Fruit fly (Drosophila melanogaster) whole organism, embryonic: ENCODE data around the gene CG1103.
A peak's percentile ranks its signal among the peaks of the same experiment; 100 is the strongest.

Experiments
- Asciz ChIP-seq: fragments of 200-800 bp; sonication (Bioruptor generic); optimal IDR thresholded peaks from 2 replicates; lab custom pipeline; 2017; ENCODE audit warnings: missing biosample characterization, mild to moderate bottlenecking, missing genetic modification characterization, missing genetic modification reagents
- CG11695 ChIP-seq: fragments of 200-800 bp; sonication (Bioruptor generic); IDR thresholded peaks from 3 replicates; pipeline ENCODE4 v1.3.6; 2022; ENCODE audit warnings: missing biosample characterization, missing genetic modification characterization
- CG12391 ChIP-seq: fragments of 200-800 bp; sonication (Bioruptor generic); optimal IDR thresholded peaks from 3 replicates; lab custom pipeline; 2018; ENCODE audit warnings: missing biosample characterization, mild to moderate bottlenecking, missing genetic modification characterization, moderate library complexity
- CG12942 ChIP-seq: fragments of 200-800 bp; sonication (Bioruptor generic); optimal IDR thresholded peaks from 3 replicates; lab custom pipeline; 2016; ENCODE audit warnings: missing biosample characterization, missing genetic modification characterization
- CG13424 ChIP-seq: fragments of 200-800 bp; sonication (Bioruptor generic); optimal IDR thresholded peaks from 2 replicates; lab custom pipeline; 2019; ENCODE audit warnings: missing biosample characterization, mild to moderate bottlenecking, missing genetic modification characterization, moderate library complexity
- CG14965 ChIP-seq: fragments of 200-800 bp; sonication (Bioruptor generic); optimal IDR thresholded peaks from 2 replicates; lab custom pipeline; 2016; ENCODE audit warnings: missing biosample characterization, missing genetic modification characterization, borderline replicate concordance
- CG18011 ChIP-seq: fragments of 200-800 bp; sonication (Bioruptor generic); optimal IDR thresholded peaks from 2 replicates; lab custom pipeline; 2017; ENCODE audit warnings: missing biosample characterization, missing genetic modification characterization, mild to moderate bottlenecking, moderate library complexity, missing genotype
- CG18476 ChIP-seq: fragments of 200-800 bp; sonication (Bioruptor generic); optimal IDR thresholded peaks from 2 replicates; lab custom pipeline; 2016; ENCODE audit warnings: missing biosample characterization, mild to moderate bottlenecking, missing genetic modification characterization
- CG2120 ChIP-seq: fragments of 200-800 bp; sonication (Bioruptor generic); optimal IDR thresholded peaks from 3 replicates; lab custom pipeline; 2016; ENCODE audit warnings: missing biosample characterization, missing genetic modification characterization
- CG2202 ChIP-seq: fragments of 200-800 bp; sonication (Bioruptor generic); optimal IDR thresholded peaks from 2 replicates; lab custom pipeline; 2018; ENCODE audit warnings: missing biosample characterization, mild to moderate bottlenecking, missing genetic modification characterization
- CG2889 ChIP-seq: fragments of 200-800 bp; sonication (Bioruptor generic); IDR thresholded peaks from 3 replicates; pipeline ENCODE4 v1.3.6; 2022; ENCODE audit warnings: missing biosample characterization, missing genetic modification characterization
- CG3163 ChIP-seq: fragments of 200-800 bp; sonication (Bioruptor generic); optimal IDR thresholded peaks from 3 replicates; lab custom pipeline; 2016; ENCODE audit warnings: missing biosample characterization, missing genetic modification characterization
- CG4617 ChIP-seq: fragments of 200-800 bp; sonication (Bioruptor generic); optimal IDR thresholded peaks from 3 replicates; lab custom pipeline; 2016; ENCODE audit warnings: missing biosample characterization, missing genetic modification characterization, borderline replicate concordance
- CG4820 ChIP-seq: fragments of 200-800 bp; sonication (Bioruptor generic); optimal IDR thresholded peaks from 3 replicates; lab custom pipeline; 2016; ENCODE audit warnings: missing biosample characterization, missing genetic modification characterization
- CG6175 ChIP-seq: fragments of 200-800 bp; sonication (Bioruptor generic); IDR thresholded peaks from 3 replicates; pipeline ENCODE4 v1.3.6; 2022; ENCODE audit warnings: missing biosample characterization, missing genetic modification characterization
- CG8089 ChIP-seq: fragments of 200-800 bp; sonication (Bioruptor generic); optimal IDR thresholded peaks from 3 replicates; lab custom pipeline; 2016; ENCODE audit warnings: missing biosample characterization, missing genetic modification characterization
- CG9727 ChIP-seq: fragments of 200-800 bp; sonication (Bioruptor generic); optimal IDR thresholded peaks from 3 replicates; lab custom pipeline; 2017; ENCODE audit warnings: missing biosample characterization, mild to moderate bottlenecking, missing genetic modification characterization
- Drgx ChIP-seq: fragments of 200-800 bp; sonication (Bioruptor generic); IDR thresholded peaks from 2 replicates; pipeline ENCODE4 v1.3.6; 2022; ENCODE audit warnings: missing biosample characterization, missing genetic modification characterization
- E2f2 ChIP-seq: fragments of 200-800 bp; sonication (Bioruptor generic); IDR thresholded peaks from 2 replicates; pipeline ENCODE4 v1.3.6; 2022; ENCODE audit warnings: missing biosample characterization, missing genetic modification characterization
- ERR ChIP-seq: fragments of 200-800 bp; sonication (Bioruptor generic); optimal IDR thresholded peaks from 2 replicates; lab custom pipeline; 2016; ENCODE audit warnings: missing biosample characterization, missing genetic modification characterization
- Gug ChIP-seq: fragments of 200-800 bp; sonication (Bioruptor generic); IDR thresholded peaks from 4 replicates; pipeline ENCODE4 v1.3.6; 2022; ENCODE audit warnings: missing biosample characterization, missing genetic modification characterization
- HLH4C ChIP-seq: fragments of 200-800 bp; sonication (Bioruptor generic); IDR thresholded peaks from 3 replicates; pipeline ENCODE4 v1.3.6; 2022; ENCODE audit warnings: missing biosample characterization, missing genetic modification characterization; ENCODE audit not compliant: partially characterized antibody
- HLH54F ChIP-seq: fragments of 200-800 bp; sonication (Bioruptor generic); optimal IDR thresholded peaks from 3 replicates; lab custom pipeline; 2016; ENCODE audit warnings: missing biosample characterization, missing genetic modification characterization
- Hr51 ChIP-seq, 2 experiments: fragments of 200-800 bp; sonication (Bioruptor generic); optimal IDR thresholded peaks; 2 replicates in 1 of 2; 3 replicates in 1 of 2; lab custom pipeline; 2016 to 2018; ENCODE audit warnings: missing biosample characterization in 2 of 2, missing genetic modification characterization in 2 of 2, mild to moderate bottlenecking in 1 of 2, moderate library complexity in 1 of 2
- MTF-1 ChIP-seq: fragments of 200-800 bp; sonication (Bioruptor generic); optimal IDR thresholded peaks from 2 replicates; lab custom pipeline; 2018; ENCODE audit warnings: missing biosample characterization, mild to moderate bottlenecking, missing genetic modification characterization, borderline replicate concordance
- Optix ChIP-seq: fragments of 200-800 bp; sonication (Bioruptor generic); IDR thresholded peaks from 3 replicates; pipeline ENCODE4 v1.3.6; 2022; ENCODE audit warnings: missing biosample characterization, missing genetic modification characterization
- Ssrp ChIP-seq: fragments of 200-800 bp; sonication (Bioruptor generic); optimal IDR thresholded peaks from 2 replicates; lab custom pipeline; 2018; ENCODE audit warnings: missing biosample characterization, mild to moderate bottlenecking, missing genetic modification characterization, moderate library complexity
- Xrp1 ChIP-seq: fragments of 200-800 bp; sonication (Bioruptor generic); IDR thresholded peaks from 2 replicates; pipeline ENCODE4 v1.3.6; 2022; ENCODE audit warnings: missing biosample characterization, missing genetic modification characterization
- abd-A ChIP-seq: fragments of 200-800 bp; sonication (Bioruptor generic); optimal IDR thresholded peaks from 3 replicates; lab custom pipeline; 2019; ENCODE audit warnings: missing biosample characterization, mild to moderate bottlenecking, missing genetic modification characterization, moderate library complexity
- dm ChIP-seq: fragments of 200-800 bp; sonication (Bioruptor generic); optimal IDR thresholded peaks from 3 replicates; lab custom pipeline; 2016; ENCODE audit warnings: missing biosample characterization, missing genetic modification characterization
- dmrt11E ChIP-seq: fragments of 200-800 bp; sonication (Bioruptor generic); optimal IDR thresholded peaks from 3 replicates; lab custom pipeline; 2018; ENCODE audit warnings: missing biosample characterization, mild to moderate bottlenecking, missing genetic modification characterization, moderate library complexity
- dmrt99B ChIP-seq: fragments of 200-800 bp; sonication (Bioruptor generic); optimal IDR thresholded peaks from 2 replicates; lab custom pipeline; 2018; ENCODE audit warnings: missing biosample characterization, mild to moderate bottlenecking, missing genetic modification characterization, moderate library complexity
- fd102C ChIP-seq: fragments of 200-800 bp; sonication (Bioruptor generic); optimal IDR thresholded peaks from 2 replicates; lab custom pipeline; 2018; ENCODE audit warnings: missing biosample characterization, mild to moderate bottlenecking, missing genetic modification characterization, moderate library complexity
- gsb-n ChIP-seq: fragments of 200-800 bp; sonication (Bioruptor generic); optimal IDR thresholded peaks from 3 replicates; lab custom pipeline; 2018; ENCODE audit warnings: missing biosample characterization, mild to moderate bottlenecking, missing genetic modification characterization
- inv ChIP-seq: fragments of 200-800 bp; sonication (Bioruptor generic); IDR thresholded peaks from 2 replicates; pipeline ENCODE4 v1.3.6; 2022; ENCODE audit warnings: missing biosample characterization, missing genetic modification characterization; ENCODE audit not compliant: partially characterized antibody
- kah ChIP-seq: fragments of 200-800 bp; sonication (Bioruptor generic); optimal IDR thresholded peaks from 2 replicates; lab custom pipeline; 2018; ENCODE audit warnings: missing biosample characterization, mild to moderate bottlenecking, missing genetic modification characterization
- ken ChIP-seq: fragments of 200-800 bp; sonication (Bioruptor generic); IDR thresholded peaks from 3 replicates; pipeline ENCODE4 v1.3.6; 2022; ENCODE audit warnings: missing biosample characterization, missing genetic modification characterization
- lola ChIP-seq, 3 experiments: fragments of >200 bp in 2 of 3; fragments of 200-800 bp in 1 of 3; sonication (Bioruptor generic) in 1 of 3; optimal IDR thresholded peaks; 2 replicates each; lab custom pipeline; 2017 to 2019; ENCODE audit warnings: missing biosample characterization in 3 of 3, missing genetic modification characterization in 3 of 3, mild to moderate bottlenecking in 1 of 3, moderate library complexity in 1 of 3
- nau ChIP-seq: fragments of 200-800 bp; sonication (Bioruptor generic); optimal IDR thresholded peaks from 3 replicates; lab custom pipeline; 2017; ENCODE audit warnings: missing biosample characterization, mild to moderate bottlenecking, missing genetic modification characterization, missing genetic modification reagents
- pb ChIP-seq: fragments of 200-800 bp; sonication (Bioruptor generic); optimal IDR thresholded peaks from 3 replicates; lab custom pipeline; 2016; ENCODE audit warnings: missing biosample characterization, missing genetic modification characterization
- so ChIP-seq: fragments of 200-800 bp; sonication (Bioruptor generic); IDR thresholded peaks from 3 replicates; pipeline ENCODE4 v1.3.6; 2022; ENCODE audit warnings: missing biosample characterization, missing genetic modification characterization
- sr ChIP-seq: fragments of 200-800 bp; sonication (Bioruptor generic); IDR thresholded peaks from 3 replicates; pipeline ENCODE4 v1.3.6; 2022; ENCODE audit warnings: missing biosample characterization, missing genetic modification characterization
- stwl ChIP-seq: fragments of 200-800 bp; sonication (Bioruptor generic); optimal IDR thresholded peaks from 3 replicates; lab custom pipeline; 2018; ENCODE audit warnings: missing biosample characterization, mild to moderate bottlenecking, missing genetic modification characterization, moderate library complexity
- vvl ChIP-seq: fragments of 200-800 bp; sonication (Bioruptor generic); IDR thresholded peaks from 2 replicates; pipeline ENCODE4 v1.3.6; 2022; ENCODE audit warnings: missing biosample characterization, missing genetic modification characterization
- wek ChIP-seq: fragments of 200-800 bp; sonication (Bioruptor generic); optimal IDR thresholded peaks from 3 replicates; lab custom pipeline; 2018; ENCODE audit warnings: missing biosample characterization, mild to moderate bottlenecking, missing genetic modification characterization, moderate library complexity
- wor ChIP-seq: fragments of 200-800 bp; sonication (Bioruptor generic); IDR thresholded peaks from 2 replicates; pipeline ENCODE4 v1.3.6; 2022; ENCODE audit warnings: missing biosample characterization, missing genetic modification characterization
- zen ChIP-seq: fragments of 200-800 bp; sonication (Bioruptor generic); optimal IDR thresholded peaks from 3 replicates; lab custom pipeline; 2018; ENCODE audit warnings: missing biosample characterization, mild to moderate bottlenecking, missing genetic modification characterization, moderate library complexity

CG1103 gene

dm6 chr3R:4378363-4379354 is 41.1 kb downstream of the CG1103 start, which contains the start of gene Sfxn1-3 (continued):
- TF ChIP-seq abd-A (tag; lab: Kevin White, UChicago) (no peak), dmrt11E (tag; lab: Kevin White, UChicago) (no peak), Drgx (GFP tag; lab: Robert Waterston, UW) (no peak), vvl (peak; percentile 54; the same call in 1 of the 2 replicates), MTF-1 (no peak), Hr51 (GFP tag; optimal IDR thresholded peaks at IDR 0.05; lab: Kevin White, UChicago) (peak; percentile 1 to 32), CG12391 (peak; percentile 17), inv (GFP tag; lab: Robert Waterston, UW) (no peak; the same call in 1 of the 2 replicates), dm (GFP tag; lab: Kevin White, UChicago) (peak; percentile 36), CG2889 (peak; percentile 32; the same call in 1 of the 3 replicates), so (GFP tag; lab: Robert Waterston, UW) (peak; percentile 58; the same call in 2 of the 3 replicates), sr (GFP tag; lab: Robert Waterston, UW) (no peak; the same call in 1 of the 3 replicates), CG6175 (GFP tag; lab: Robert Waterston, UW) (no peak), kah (GFP tag; lab: Kevin White, UChicago) (peak; percentile 82), CG11695 (GFP tag; lab: Robert Waterston, UW) (no peak), ken (GFP tag; lab: Robert Waterston, UW) (no peak), HLH54F (GFP tag; lab: Kevin White, UChicago) (peak; percentile 7), wor (GFP tag; lab: Robert Waterston, UW) (no peak), lola (GFP tag; optimal IDR thresholded peaks at IDR 0.05; lab: Kevin White, UChicago) (no peak), CG4617 (GFP tag; lab: Kevin White, UChicago) (no peak), CG4820 (GFP tag; lab: Kevin White, UChicago) (no peak), fd102C (GFP tag; lab: Kevin White, UChicago) (no peak), gsb-n (tag; lab: Kevin White, UChicago) (peak; percentile 44), Xrp1 (GFP tag; lab: Robert Waterston, UW) (peak; percentile 32; the same call in 1 of the 2 replicates), E2f2 (GFP tag; lab: Robert Waterston, UW) (peak; percentile 25; the same call in 1 of the 2 replicates), CG18476 (no peak), zen (tag; lab: Kevin White, UChicago) (no peak), Gug (GFP tag; lab: Robert Waterston, UW) (0 out of 4 replicates have a peak, but pooled peaks have one; percentile 36), dmrt99B (tag; lab: Kevin White, UChicago) (no peak), stwl (tag; lab: Kevin White, UChicago) (no peak), HLH4C (GFP tag; lab: Robert Waterston, UW) (0 out of 3 replicates have a peak, but pooled peaks have one; percentile 41), CG3163 (peak; percentile 47), CG9727 (GFP tag; lab: Kevin White, UChicago) (no peak), CG2120 (GFP tag; lab: Kevin White, UChicago) (peak; percentile 64), CG14965 (GFP tag; lab: Kevin White, UChicago) (no peak), nau (peak; percentile 68), CG13424 (tag; lab: Kevin White, UChicago) (no peak), wek (peak; percentile 97), CG18011 (GFP tag; lab: Kevin White, UChicago) (no peak), CG12942 (GFP tag; lab: Kevin White, UChicago) (no peak), pb (GFP tag; lab: Kevin White, UChicago) (peak; percentile 53), Ssrp (tag; lab: Kevin White, UChicago) (peak; percentile 9), Optix (GFP tag; lab: Robert Waterston, UW) (peak; percentile 21; the same call in 1 of the 3 replicates), Asciz (GFP tag; lab: Kevin White, UChicago) (peak; percentile 58), ERR (GFP tag; lab: Kevin White, UChicago) (peak; percentile 26), CG2202 (no peak), CG8089 (no peak)
